Worm (Caenorhabditis elegans): ENCODE results near the gene clec-26.

ce11 chrV:16893440-16893839 is 45.0 kb downstream of the clec-26 start, which contains the start of gene F09C6.15:
- TF ChIP-seq ref-1 (GFP tag; conservative IDR thresholded peaks at IDR 0.05), result no peak
- no peak for TF ChIP-seq klf-2 (GFP tag; conservative IDR thresholded peaks at IDR 0.05)
- no peak for TF ChIP-seq med-1 (GFP tag; optimal IDR thresholded peaks at IDR 0.05; ENCODE audit: insufficient read depth)
- no peak for TF ChIP-seq T22C8.4 (GFP tag; IDR thresholded peaks at IDR 0.05)
- TF ChIP-seq flt-1 (GFP tag; IDR thresholded peaks at IDR 0.05), result no peak
- TF ChIP-seq tab-1 (GFP tag; IDR thresholded peaks at IDR 0.05), result no peak
- TF ChIP-seq ztf-23 (GFP tag; IDR thresholded peaks at IDR 0.05), result no peak
- no peak for TF ChIP-seq cog-1 (tag; optimal IDR thresholded peaks at IDR 0.05)
